Fruit fly (Drosophila melanogaster) whole organism, pupa: ENCODE results near the gene Mad.

ENCODE experiments used
- CG34367 ChIP-seq: fragments of 200-800 bp; sonication (Bioruptor generic); optimal IDR thresholded peaks from 2 replicates; lab custom pipeline; 2018; ENCODE audit warnings: missing biosample characterization, mild to moderate bottlenecking, missing genetic modification characterization
- CG4496 ChIP-seq: fragments of 200-800 bp; sonication (Bioruptor generic); IDR thresholded peaks from 3 replicates; pipeline ENCODE4 v1.3.6; 2022; ENCODE audit warnings: missing biosample characterization, missing genetic modification characterization
- CG8301 ChIP-seq: fragments of 200-800 bp; sonication (Bioruptor generic); optimal IDR thresholded peaks from 2 replicates; lab custom pipeline; 2018; ENCODE audit warnings: missing biosample characterization, mild to moderate bottlenecking, missing genetic modification characterization
- D1 ChIP-seq: fragments of 200-800 bp; sonication (Bioruptor generic); optimal IDR thresholded peaks from 2 replicates; lab custom pipeline; 2018; ENCODE audit warnings: missing biosample characterization, mild to moderate bottlenecking, missing genetic modification characterization, moderate library complexity
- Pif1B ChIP-seq: fragments of 200-800 bp; sonication (Bioruptor generic); optimal IDR thresholded peaks from 3 replicates; lab custom pipeline; 2016; ENCODE audit warnings: missing biosample characterization, missing genetic modification characterization
- gl ChIP-seq: fragments of 200-800 bp; sonication (Bioruptor generic); optimal IDR thresholded peaks from 2 replicates; lab custom pipeline; 2018; ENCODE audit warnings: missing biosample characterization, mild to moderate bottlenecking, missing genetic modification characterization

DNA sequence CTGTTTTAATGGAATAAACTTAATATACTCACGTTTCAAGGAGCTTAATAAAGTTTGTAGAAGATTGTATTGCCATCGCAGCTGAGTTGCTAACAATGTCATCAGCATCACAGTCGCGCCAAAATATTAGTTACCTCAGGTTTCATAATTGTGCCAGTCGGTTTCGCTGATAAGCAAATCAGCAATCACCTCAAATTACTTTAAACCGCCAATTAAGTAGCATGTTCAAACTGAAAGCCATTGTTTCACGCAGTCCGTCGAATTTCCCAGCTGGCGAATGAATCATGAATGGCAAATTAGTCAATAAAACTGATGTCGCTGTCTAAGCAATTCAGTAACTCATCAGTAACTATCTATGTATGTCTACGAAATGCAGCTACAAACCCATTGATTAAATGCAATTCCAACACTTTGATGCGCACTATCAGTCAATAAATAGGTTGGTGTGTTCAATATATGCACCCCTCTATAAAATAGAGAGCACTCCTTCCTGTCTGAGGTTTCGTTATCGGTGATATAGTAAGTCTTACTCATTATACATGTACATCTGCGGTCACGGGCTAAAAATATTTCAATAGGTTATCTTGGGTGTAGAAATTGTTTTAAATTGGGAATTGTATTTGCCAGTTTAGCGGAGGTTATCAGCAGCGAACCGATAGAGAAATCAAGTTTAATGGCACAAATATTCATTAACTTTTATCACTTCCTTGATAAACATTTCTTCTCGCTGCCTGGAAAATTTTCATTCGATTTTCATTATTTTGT, 5.0 kb upstream of the Mad start:
- TF ChIP-seq Pif1B (GFP tag; lab: Kevin White, UChicago) (no peak), D1 (tag; lab: Kevin White, UChicago) (no peak), CG34367 (tag; lab: Kevin White, UChicago) (no peak), CG4496 (GFP tag; lab: Robert Waterston, UW) (no peak), gl (tag; lab: Kevin White, UChicago) (no peak), CG8301 (tag; lab: Kevin White, UChicago) (no peak)
